Worm (Caenorhabditis elegans) whole organism, L4 larva: Measurements from ENCODE around the gene Y62H9A.16.

Source experiments
- D1046.2 ChIP-seq: fragments of 200-800 bp; sonication (Bioruptor generic); IDR thresholded peaks from 2 replicates; pipeline ENCODE4 v1.3.6; 2022; ENCODE audit warnings: missing genetic modification characterization, missing compliant biosample characterization
- F49E8.2 ChIP-seq: sonication (generic microtip); optimal IDR thresholded peaks from 2 replicates; lab custom pipeline; 2016; ENCODE audit warnings: missing compliant biosample characterization, mild to moderate bottlenecking, missing genetic modification characterization, borderline replicate concordance
- Y5F2A.4 ChIP-seq: fragments of 200-800 bp; sonication (Bioruptor generic); optimal IDR thresholded peaks from 2 replicates; lab custom pipeline; 2018; ENCODE audit warnings: mild to moderate bottlenecking, missing genetic modification characterization, missing compliant biosample characterization
- Y75B8A.6 ChIP-seq: fragments of 200-800 bp; sonication (Bioruptor generic); IDR thresholded peaks from 2 replicates; pipeline ENCODE4 v1.3.6; 2022; ENCODE audit warnings: missing genetic modification reagents, missing genetic modification characterization, missing compliant biosample characterization
- ZK337.2 ChIP-seq: fragments of 200-800 bp; sonication (Bioruptor generic); IDR thresholded peaks from 2 replicates; pipeline ENCODE4 v1.3.6; 2022; ENCODE audit warnings: missing genetic modification reagents, missing genetic modification characterization, missing compliant biosample characterization
- ZK546.5 ChIP-seq, 2 experiments: sonication (generic microtip); optimal IDR thresholded peaks; 2 replicates each; lab custom pipeline; 2017; ENCODE audit warnings: missing biosample characterization in 2 of 2, missing genetic modification characterization in 2 of 2
- attf-4 ChIP-seq: sonication (generic microtip); optimal IDR thresholded peaks from 3 replicates; lab custom pipeline; 2017; ENCODE audit warnings: missing biosample characterization, missing genetic modification characterization
- ceh-20 ChIP-seq: fragments of 200-800 bp; sonication (Bioruptor generic); IDR thresholded peaks from 2 replicates; pipeline ENCODE4 v1.3.6; 2022; ENCODE audit warnings: missing genetic modification reagents, missing genetic modification characterization, missing compliant biosample characterization
- ceh-28 ChIP-seq: fragments of 150-350 bp; optimal IDR thresholded peaks from 2 replicates; lab custom pipeline; 2014; ENCODE audit warnings: missing biosample characterization, missing genetic modification reagents, missing genetic modification characterization
- ceh-32 ChIP-seq: sonication (generic microtip); optimal IDR thresholded peaks from 2 replicates; lab custom pipeline; 2016; ENCODE audit warnings: mild to moderate bottlenecking, missing genetic modification characterization, missing compliant biosample characterization; ENCODE audit not compliant: poor library complexity
- ctbp-1 ChIP-seq: fragments of 200-800 bp; sonication (Bioruptor generic); IDR thresholded peaks from 2 replicates; pipeline ENCODE4 v1.3.6; 2022; ENCODE audit warnings: missing genetic modification reagents, missing genetic modification characterization, missing compliant biosample characterization
- daf-16 ChIP-seq, 3 experiments: sonication (generic microtip); optimal IDR thresholded peaks; 2 replicates each; lab custom pipeline; 2016 to 2017; ENCODE audit warnings: missing genetic modification characterization in 3 of 3, missing genetic modification reagents in 3 of 3, mild to moderate bottlenecking in 2 of 3, missing compliant biosample characterization in 2 of 3, missing biosample characterization in 1 of 3, moderate library complexity in 1 of 3
- dmd-8 ChIP-seq: fragments of 200-800 bp; sonication (Bioruptor generic); IDR thresholded peaks from 2 replicates; pipeline ENCODE4 v1.3.6; 2022; ENCODE audit warnings: missing genetic modification characterization, missing compliant biosample characterization
- dpl-1 ChIP-seq: fragments of 150-350 bp; optimal IDR thresholded peaks from 2 replicates; lab custom pipeline; 2014; ENCODE audit warnings: missing biosample characterization, missing genetic modification reagents, missing genetic modification characterization
- duxl-1 ChIP-seq: sonication (generic microtip); optimal IDR thresholded peaks from 2 replicates; lab custom pipeline; 2016; ENCODE audit warnings: mild to moderate bottlenecking, missing genetic modification characterization, moderate library complexity, missing compliant biosample characterization; ENCODE audit not compliant: poor library complexity
- dve-1 ChIP-seq: sonication (generic microtip); optimal IDR thresholded peaks from 2 replicates; lab custom pipeline; 2017; ENCODE audit warnings: antibody characterized with exemption, mild to moderate bottlenecking, missing genetic modification characterization, missing compliant biosample characterization; ENCODE audit not compliant: insufficient read depth
- egl-27 ChIP-seq: sonication (generic microtip); optimal IDR thresholded peaks from 3 replicates; lab custom pipeline; 2017; ENCODE audit warnings: missing biosample characterization, missing genetic modification reagents, missing genetic modification characterization
- egl-43 ChIP-seq: fragments of 200-800 bp; sonication (Bioruptor generic); IDR thresholded peaks from 2 replicates; pipeline ENCODE4 v1.3.6; 2022; ENCODE audit warnings: missing genetic modification reagents, missing genetic modification characterization, missing compliant biosample characterization
- fos-1 ChIP-seq: fragments of 150-350 bp; optimal IDR thresholded peaks from 2 replicates; lab custom pipeline; 2014; ENCODE audit warnings: missing biosample characterization, missing genetic modification characterization
- hif-1 ChIP-seq, 2 experiments: sonication (generic microtip); optimal IDR thresholded peaks; 2 replicates each; lab custom pipeline; 2016 to 2017; ENCODE audit warnings: missing compliant biosample characterization in 2 of 2, missing genetic modification characterization in 2 of 2, missing genetic modification reagents in 2 of 2, missing genotype in 2 of 2, mild to moderate bottlenecking in 1 of 2
- hlh-11 ChIP-seq: fragments of 200-800 bp; sonication (Bioruptor generic); optimal IDR thresholded peaks from 2 replicates; lab custom pipeline; 2018; ENCODE audit warnings: mild to moderate bottlenecking, missing genetic modification characterization, missing compliant biosample characterization
- hmg-1.1 ChIP-seq: fragments of 200-800 bp; sonication (Bioruptor generic); IDR thresholded peaks from 2 replicates; pipeline ENCODE4 v1.3.6; 2022; ENCODE audit warnings: missing genetic modification reagents, missing genetic modification characterization, missing compliant biosample characterization
- jun-1 ChIP-seq: fragments of 150-350 bp; optimal IDR thresholded peaks from 2 replicates; lab custom pipeline; 2014; ENCODE audit warnings: missing biosample characterization, missing genetic modification reagents, missing genetic modification characterization
- lim-7 ChIP-seq: fragments of 200-800 bp; sonication (Bioruptor generic); IDR thresholded peaks from 2 replicates; pipeline ENCODE4 v1.3.6; 2022; ENCODE audit warnings: missing genetic modification characterization, missing compliant biosample characterization
- lin-13 ChIP-seq: fragments of 150-350 bp; optimal IDR thresholded peaks from 2 replicates; lab custom pipeline; 2014; ENCODE audit warnings: missing biosample characterization, missing genetic modification reagents, missing genetic modification characterization
- lin-29 ChIP-seq: fragments of 200-800 bp; sonication (Bioruptor generic); IDR thresholded peaks from 2 replicates; pipeline ENCODE4 v1.3.6; 2022; ENCODE audit warnings: missing genetic modification reagents, missing genetic modification characterization, missing compliant biosample characterization
- lin-38 ChIP-seq: fragments of 200-800 bp; sonication (Bioruptor generic); IDR thresholded peaks from 2 replicates; pipeline ENCODE4 v1.3.6; 2022; ENCODE audit warnings: missing genetic modification reagents, missing genetic modification characterization, missing compliant biosample characterization
- lir-3 ChIP-seq: sonication (generic microtip); optimal IDR thresholded peaks from 2 replicates; lab custom pipeline; 2016; ENCODE audit warnings: mild to moderate bottlenecking, missing genetic modification characterization, missing compliant biosample characterization
- lsy-2 ChIP-seq, 2 experiments: fragments of 150-350 bp in 1 of 2; sonication (generic microtip) in 1 of 2; optimal IDR thresholded peaks; 2 replicates each; lab custom pipeline; 2014 to 2017; ENCODE audit warnings: missing biosample characterization in 2 of 2, missing genetic modification characterization in 2 of 2
- mes-2 ChIP-seq: sonication (generic microtip); optimal IDR thresholded peaks from 2 replicates; lab custom pipeline; 2016; ENCODE audit warnings: missing genotype, mild to moderate bottlenecking, missing genetic modification characterization, missing compliant biosample characterization; ENCODE audit not compliant: poor library complexity, severe bottlenecking
- nhr-11 ChIP-seq: fragments of 150-350 bp; optimal IDR thresholded peaks from 2 replicates; lab custom pipeline; 2014; ENCODE audit warnings: missing biosample characterization, missing genetic modification characterization
- nhr-111 ChIP-seq: fragments of 200-800 bp; sonication (Bioruptor generic); optimal IDR thresholded peaks from 2 replicates; lab custom pipeline; 2018; ENCODE audit warnings: mild to moderate bottlenecking, missing genetic modification characterization, missing compliant biosample characterization
- nhr-28 ChIP-seq: fragments of 150-350 bp; optimal IDR thresholded peaks from 2 replicates; lab custom pipeline; 2014; ENCODE audit warnings: missing biosample characterization, missing genetic modification characterization
- nhr-41 ChIP-seq: fragments of 200-800 bp; sonication (Bioruptor generic); IDR thresholded peaks from 2 replicates; pipeline ENCODE4 v1.3.6; 2022; ENCODE audit warnings: missing genetic modification reagents, missing genetic modification characterization, missing compliant biosample characterization
- nhr-42 ChIP-seq: fragments of 200-800 bp; sonication (Bioruptor generic); IDR thresholded peaks from 2 replicates; pipeline ENCODE4 v1.3.6; 2022; ENCODE audit warnings: missing genetic modification characterization, missing compliant biosample characterization
- nhr-77 ChIP-seq: fragments of 150-350 bp; optimal IDR thresholded peaks from 2 replicates; lab custom pipeline; 2014; ENCODE audit warnings: missing biosample characterization, missing genetic modification characterization
- pha-4 ChIP-seq, 2 experiments: fragments of 150-350 bp in 1 of 2; fragments of 200-800 bp in 1 of 2; sonication (Bioruptor generic) in 1 of 2; IDR thresholded peaks in 1 of 2; optimal IDR thresholded peaks in 1 of 2; 2 replicates each; pipeline versions ENCODE4 v1.3.6 to Lab custom; 2014 to 2022; ENCODE audit warnings: missing genetic modification characterization in 2 of 2, missing genetic modification reagents in 2 of 2, missing biosample characterization in 1 of 2, missing compliant biosample characterization in 1 of 2
- pqm-1 ChIP-seq: sonication (generic microtip); optimal IDR thresholded peaks from 2 replicates; lab custom pipeline; 2017; ENCODE audit warnings: missing biosample characterization, missing genetic modification characterization
- rbr-2 ChIP-seq: sonication (generic microtip); optimal IDR thresholded peaks from 2 replicates; lab custom pipeline; 2016; ENCODE audit warnings: missing genotype, missing genetic modification characterization, missing compliant biosample characterization
- snpc-1.2 ChIP-seq: fragments of 200-800 bp; sonication (Bioruptor generic); IDR thresholded peaks from 2 replicates; pipeline ENCODE4 v1.3.6; 2022; ENCODE audit warnings: missing genetic modification reagents, missing genetic modification characterization, missing compliant biosample characterization
- spr-1 ChIP-seq: sonication (generic microtip); optimal IDR thresholded peaks from 2 replicates; lab custom pipeline; 2016; ENCODE audit warnings: mild to moderate bottlenecking, missing genetic modification characterization, missing compliant biosample characterization
- tra-1 ChIP-seq: fragments of 200-800 bp; sonication (Bioruptor generic); IDR thresholded peaks from 2 replicates; pipeline ENCODE4 v1.3.6; 2022; ENCODE audit warnings: missing genetic modification reagents, missing genetic modification characterization, missing compliant biosample characterization
- unc-130 ChIP-seq: sonication (generic microtip); optimal IDR thresholded peaks from 2 replicates; lab custom pipeline; 2016; ENCODE audit warnings: missing genetic modification reagents, missing genetic modification characterization, missing compliant biosample characterization
- unc-39 ChIP-seq: sonication (generic microtip); optimal IDR thresholded peaks from 2 replicates; lab custom pipeline; 2017; ENCODE audit warnings: missing biosample characterization, missing genetic modification characterization
- zag-1 ChIP-seq: fragments of 150-350 bp; optimal IDR thresholded peaks from 2 replicates; lab custom pipeline; 2014; ENCODE audit warnings: missing biosample characterization, missing genetic modification characterization
- zip-2 ChIP-seq: fragments of 150-350 bp; optimal IDR thresholded peaks from 2 replicates; lab custom pipeline; 2014; ENCODE audit warnings: missing biosample characterization, missing genetic modification characterization
- ztf-11 ChIP-seq: fragments of 150-350 bp; optimal IDR thresholded peaks from 2 replicates; lab custom pipeline; 2014; ENCODE audit warnings: missing biosample characterization, missing genetic modification characterization

The Y62H9A.16 gene

ce11 chrX:11927585-11927984, 9.5 kb downstream of the Y62H9A.16 start, which contains the start of gene F55G7.4:
TSS of gene F55G7.4 (plus strand) at chrX:11927885.
- TF ChIP-seq egl-43 (GFP tag; lab: Robert Waterston, UW) (no peak), attf-4 (tag; lab: Kevin White, UChicago) (no peak), nhr-41 (GFP tag; lab: Robert Waterston, UW) (no peak), dve-1 (tag; lab: Kevin White, UChicago) (no peak), lin-38 (GFP tag; lab: Robert Waterston, UW) (no peak), spr-1 (tag; lab: Kevin White, UChicago) (no peak), dmd-8 (no peak), hmg-1.1 (GFP tag; lab: Robert Waterston, UW) (no peak)

- TF ChIP-seq lsy-2 (tag; optimal IDR thresholded peaks at IDR 0.05; lab: Kevin White, UChicago) (no peak), ZK337.2 (GFP tag; lab: Robert Waterston, UW) (no peak), rbr-2 (tag; lab: Kevin White, UChicago) (no peak), nhr-28 (no peak), pqm-1 (no peak), nhr-111 (GFP tag; lab: Kevin White, UChicago) (no peak), pha-4 (GFP tag; IDR thresholded peaks at IDR 0.05; lab: Robert Waterston, UW) (no peak), pha-4 (tag; optimal IDR thresholded peaks at IDR 0.05; lab: Kevin White, UChicago) (no peak), ceh-20 (no peak), fos-1 (tag; lab: Kevin White, UChicago) (no peak), duxl-1 (tag; lab: Kevin White, UChicago) (no peak), hlh-11 (no peak), Y5F2A.4 (GFP tag; lab: Kevin White, UChicago) (no peak), D1046.2 (GFP tag; lab: Robert Waterston, UW) (no peak), zip-2 (tag; lab: Kevin White, UChicago) (no peak)
Measured at ce11 chrX:11931559-11931958, 13.5 kb downstream of the Y62H9A.16 start, which contains the start of gene dot-1.4. TSS of gene dot-1.4 (minus strand) at chrX:11931659.

- TF ChIP-seq lin-29 (no peak), unc-130 (GFP tag; lab: Kevin White, UChicago) (no peak), mes-2 (tag; lab: Kevin White, UChicago) (no peak), hif-1 (tag; optimal IDR thresholded peaks at IDR 0.05; lab: Kevin White, UChicago) (no peak), pqm-1 (no peak), lin-13 (GFP tag; lab: Kevin White, UChicago) (no peak), dmd-8 (peak; percentile 84), egl-27 (tag; lab: Kevin White, UChicago) (no peak), unc-39 (tag; lab: Kevin White, UChicago) (no peak), daf-16 (GFP tag; optimal IDR thresholded peaks at IDR 0.05; lab: Kevin White, UChicago) (peak in 1 of 2 experiments; percentile 41), daf-16 (tag; optimal IDR thresholded peaks at IDR 0.05; lab: Kevin White, UChicago) (peak; percentile 41), snpc-1.2 (GFP tag; lab: Robert Waterston, UW) (peak; percentile 93), nhr-77 (tag; lab: Kevin White, UChicago) (no peak), nhr-11 (tag; lab: Kevin White, UChicago) (no peak), Y75B8A.6 (GFP tag; lab: Robert Waterston, UW) (no peak), tra-1 (GFP tag; lab: Robert Waterston, UW) (peak; percentile 65), lim-7 (GFP tag; lab: Robert Waterston, UW) (peak; percentile 82; the same call in 1 of the 2 replicates), nhr-42 (GFP tag; lab: Robert Waterston, UW) (no peak), zip-2 (tag; lab: Kevin White, UChicago) (no peak), hmg-1.1 (GFP tag; lab: Robert Waterston, UW) (no peak), ceh-28 (no peak), ZK546.5 (tag; optimal IDR thresholded peaks at IDR 0.05; lab: Kevin White, UChicago) (no peak), ctbp-1 (GFP tag; lab: Robert Waterston, UW) (no peak; the same call in 1 of the 2 replicates), F49E8.2 (tag; lab: Kevin White, UChicago) (no peak), lir-3 (peak; percentile 7), zag-1 (tag; lab: Kevin White, UChicago) (no peak), ztf-11 (tag; lab: Kevin White, UChicago) (no peak), ceh-32 (tag; lab: Kevin White, UChicago) (no peak), dpl-1 (no peak), jun-1 (no peak)
Measured at ce11 chrX:11933547-11933946, 15.5 kb downstream of the Y62H9A.16 start.
